Worm (Caenorhabditis elegans): Measurements from ENCODE around the gene C31H1.1.
A peak's percentile ranks its signal among the peaks of the same experiment; 100 is the strongest.

Gene C31H1.1

ce11 chrIV:5814092-5814650 is 16.9 kb downstream of the C31H1.1 start, which contains the start of gene oops-1:
oops-1 (minus strand) TSS chrIV:5814142.
- TF ChIP-seq daf-12 (tag; optimal IDR thresholded peaks at IDR 0.05) (no peak), aly-2 (tag; optimal IDR thresholded peaks at IDR 0.05) (no peak), hmg-11 (tag; optimal IDR thresholded peaks at IDR 0.05) (no peak)

- TF ChIP-seq pha-4 (tag; optimal IDR thresholded peaks at IDR 0.05) (peak; percentile 16), lsy-12 (tag; optimal IDR thresholded peaks at IDR 0.05) (no peak), elt-1 (tag; optimal IDR thresholded peaks at IDR 0.05) (no peak)
Measured at ce11 chrIV:5816466-5816865, 19.2 kb downstream of the C31H1.1 start.

- TF ChIP-seq fkh-2 (tag; optimal IDR thresholded peaks at IDR 0.05): no peak
- TF ChIP-seq nhr-67 (tag; optimal IDR thresholded peaks at IDR 0.05): no peak
- no peak for TF ChIP-seq daf-12 (tag; optimal IDR thresholded peaks at IDR 0.05)
- peak; percentile 84 for TF ChIP-seq nhr-23 (tag; optimal IDR thresholded peaks at IDR 0.05)
- peak in 2 of 3 experiments; percentile 8 for TF ChIP-seq elt-3 (tag; optimal IDR thresholded peaks at IDR 0.05)
- TF ChIP-seq lsy-12 (tag; optimal IDR thresholded peaks at IDR 0.05): no peak
- TF ChIP-seq fkh-10 (GFP tag; optimal IDR thresholded peaks at IDR 0.05): no peak
- no peak for TF ChIP-seq mml-1 (tag; optimal IDR thresholded peaks at IDR 0.05)
- no peak for TF ChIP-seq ZK546.5 (tag; optimal IDR thresholded peaks at IDR 0.05)
- no peak for TF ChIP-seq eor-1 (tag; optimal IDR thresholded peaks at IDR 0.05)
- peak; percentile 80 for TF ChIP-seq elt-2 (tag; optimal IDR thresholded peaks at IDR 0.05)
- no peak for TF ChIP-seq aly-2 (tag; optimal IDR thresholded peaks at IDR 0.05)
- TF ChIP-seq unc-39 (tag; optimal IDR thresholded peaks at IDR 0.05): no peak
- no peak for TF ChIP-seq snpc-4 (tag; optimal IDR thresholded peaks at IDR 0.05)
- no peak for TF ChIP-seq egl-27 (tag; optimal IDR thresholded peaks at IDR 0.05)
- TF ChIP-seq unc-62 (GFP tag; optimal IDR thresholded peaks at IDR 0.05): no peak
- no peak for TF ChIP-seq ztf-11 (tag; optimal IDR thresholded peaks at IDR 0.05)
- no peak for TF ChIP-seq ceh-16 (tag; optimal IDR thresholded peaks at IDR 0.05)
- no peak for TF ChIP-seq nhr-237 (tag; optimal IDR thresholded peaks at IDR 0.05)
- TF ChIP-seq nhr-25 (tag; optimal IDR thresholded peaks at IDR 0.05): peak; percentile 63
- TF ChIP-seq nhr-12 (tag; optimal IDR thresholded peaks at IDR 0.05): no peak
- peak; percentile 54 for TF ChIP-seq hmg-11 (tag; optimal IDR thresholded peaks at IDR 0.05)
- TF ChIP-seq pha-4 (tag; optimal IDR thresholded peaks at IDR 0.05): peak; percentile 79
- no peak for TF ChIP-seq tbx-2 (tag; optimal IDR thresholded peaks at IDR 0.05)
- peak; percentile 54 for TF ChIP-seq R02D3.7 (tag; optimal IDR thresholded peaks at IDR 0.05)
- peak; percentile 18 for TF ChIP-seq lin-15B (tag; optimal IDR thresholded peaks at IDR 0.05)
- peak; percentile 80 for TF ChIP-seq pqm-1 (tag; optimal IDR thresholded peaks at IDR 0.05)
- peak; percentile 48 for TF ChIP-seq egl-5 (tag; optimal IDR thresholded peaks at IDR 0.05)
- peak; percentile 76 for TF ChIP-seq nhr-43 (tag; optimal IDR thresholded peaks at IDR 0.05; ENCODE audit: poor library complexity, severe bottlenecking)
- no peak for TF ChIP-seq nhr-11 (tag; optimal IDR thresholded peaks at IDR 0.05)
- TF ChIP-seq mdl-1 (tag; optimal IDR thresholded peaks at IDR 0.05): no peak
- TF ChIP-seq lin-39 (tag; optimal IDR thresholded peaks at IDR 0.05): peak; percentile 34
- no peak for TF ChIP-seq sea-2 (GFP tag; optimal IDR thresholded peaks at IDR 0.05)
- peak; percentile 59 for TF ChIP-seq jun-1 (tag; optimal IDR thresholded peaks at IDR 0.05)
- no peak for TF ChIP-seq zag-1 (tag; optimal IDR thresholded peaks at IDR 0.05)
- TF ChIP-seq nhr-76 (tag; optimal IDR thresholded peaks at IDR 0.05): no peak
- no peak for TF ChIP-seq ceh-82 (tag; optimal IDR thresholded peaks at IDR 0.05)
- peak; percentile 56 for TF ChIP-seq nfya-1 (tag; optimal IDR thresholded peaks at IDR 0.05; ENCODE audit: insufficient read depth)
- peak; percentile 16 for TF ChIP-seq elt-1 (tag; optimal IDR thresholded peaks at IDR 0.05)
- no peak for TF ChIP-seq ceh-9 (tag; optimal IDR thresholded peaks at IDR 0.05)
- no peak for TF ChIP-seq nhr-28 (tag; optimal IDR thresholded peaks at IDR 0.05)
- no peak for TF ChIP-seq fos-1 (tag; optimal IDR thresholded peaks at IDR 0.05)
- no peak for TF ChIP-seq ama-1 (optimal IDR thresholded peaks at IDR 0.05)
- no peak for TF ChIP-seq skn-1 (tag; optimal IDR thresholded peaks at IDR 0.05)
- no peak for TF ChIP-seq nhr-77 (tag; optimal IDR thresholded peaks at IDR 0.05)
- no peak for TF ChIP-seq ztf-4 (tag; optimal IDR thresholded peaks at IDR 0.05)
- TF ChIP-seq ceh-28 (tag; optimal IDR thresholded peaks at IDR 0.05): peak; percentile 56
Measured at ce11 chrIV:5817459-5817858, 20.2 kb downstream of the C31H1.1 start.
